Worm (Caenorhabditis elegans) whole organism, mixed stage, embryonic: ENCODE data around the gene tnt-2.

Experiments used
- M03D4.4 ChIP-seq: sonication (generic microtip); optimal IDR thresholded peaks from 2 replicates; lab custom pipeline; 2017; ENCODE audit warnings: mild to moderate bottlenecking, missing genetic modification characterization, missing compliant biosample characterization
- bed-3 ChIP-seq: fragments of 200-800 bp; sonication (Bioruptor generic); optimal IDR thresholded peaks from 3 replicates; lab custom pipeline; 2018; ENCODE audit warnings: mild to moderate bottlenecking, missing genetic modification characterization, moderate library complexity, missing compliant biosample characterization
- ceh-39 ChIP-seq: fragments of 150-350 bp; optimal IDR thresholded peaks from 2 replicates; lab custom pipeline; 2014; ENCODE audit warnings: missing biosample characterization, missing genetic modification characterization
- ceh-43 ChIP-seq: fragments of 200-800 bp; sonication (Bioruptor generic); optimal IDR thresholded peaks from 2 replicates; lab custom pipeline; 2018; ENCODE audit warnings: mild to moderate bottlenecking, missing genetic modification characterization, moderate library complexity, missing compliant biosample characterization
- ceh-83 ChIP-seq: fragments of 200-800 bp; sonication (Bioruptor generic); optimal IDR thresholded peaks from 2 replicates; lab custom pipeline; 2018; ENCODE audit warnings: mild to moderate bottlenecking, missing genetic modification characterization, missing compliant biosample characterization
- ces-1 ChIP-seq: fragments of 150-350 bp; optimal IDR thresholded peaks from 2 replicates; lab custom pipeline; 2014; ENCODE audit warnings: missing biosample characterization, missing genetic modification reagents, missing genetic modification characterization
- drap-1 ChIP-seq: fragments of 200-800 bp; sonication (Bioruptor generic); optimal IDR thresholded peaks from 3 replicates; lab custom pipeline; 2018; ENCODE audit warnings: mild to moderate bottlenecking, missing genetic modification characterization, missing compliant biosample characterization
- elt-1 ChIP-seq: sonication (generic microtip); optimal IDR thresholded peaks from 2 replicates; lab custom pipeline; 2017; ENCODE audit warnings: missing genetic modification characterization, mild to moderate bottlenecking, missing compliant biosample characterization, antibody characterized with exemption, moderate library complexity, borderline replicate concordance; ENCODE audit not compliant: insufficient read depth
- flh-1 ChIP-seq: fragments of 200-800 bp; sonication (Bioruptor generic); optimal IDR thresholded peaks from 2 replicates; lab custom pipeline; 2018; ENCODE audit warnings: mild to moderate bottlenecking, missing genetic modification characterization, moderate library complexity, missing compliant biosample characterization
- ham-2 ChIP-seq: fragments of 200-800 bp; sonication (Bioruptor generic); optimal IDR thresholded peaks from 2 replicates; lab custom pipeline; 2018; ENCODE audit warnings: mild to moderate bottlenecking, missing genetic modification characterization, missing compliant biosample characterization
- hlh-1 ChIP-seq: fragments of 150-350 bp; optimal IDR thresholded peaks from 2 replicates; lab custom pipeline; 2014; ENCODE audit warnings: missing biosample characterization, missing genetic modification reagents, missing genetic modification characterization
- lin-13 ChIP-seq: fragments of 150-350 bp; optimal IDR thresholded peaks from 2 replicates; lab custom pipeline; 2014; ENCODE audit warnings: missing biosample characterization, missing genetic modification characterization
- lin-32 ChIP-seq: fragments of 200-800 bp; sonication (Bioruptor generic); optimal IDR thresholded peaks from 2 replicates; lab custom pipeline; 2018; ENCODE audit warnings: mild to moderate bottlenecking, missing genetic modification characterization, missing compliant biosample characterization
- lsy-2 ChIP-seq: fragments of 150-350 bp; optimal IDR thresholded peaks from 2 replicates; lab custom pipeline; 2014; ENCODE audit warnings: missing biosample characterization, missing genetic modification characterization
- mab-5 ChIP-seq: fragments of 150-350 bp; optimal IDR thresholded peaks from 2 replicates; lab custom pipeline; 2014; ENCODE audit warnings: missing biosample characterization, missing genetic modification characterization
- mep-1 ChIP-seq: fragments of 150-350 bp; optimal IDR thresholded peaks from 2 replicates; lab custom pipeline; 2017; ENCODE audit warnings: missing biosample characterization, missing genetic modification reagents, missing genetic modification characterization, inconsistent platforms
- mls-2 ChIP-seq: sonication (generic microtip); optimal IDR thresholded peaks from 2 replicates; lab custom pipeline; 2016; ENCODE audit warnings: mild to moderate bottlenecking, missing genetic modification characterization, moderate library complexity, missing compliant biosample characterization
- nhr-12 ChIP-seq: fragments of 150-350 bp; optimal IDR thresholded peaks from 2 replicates; lab custom pipeline; 2014; ENCODE audit warnings: missing biosample characterization, missing genetic modification characterization
- nhr-2 ChIP-seq: fragments of 150-350 bp; optimal IDR thresholded peaks from 2 replicates; lab custom pipeline; 2014; ENCODE audit warnings: missing biosample characterization, missing genetic modification characterization
- nhr-237 ChIP-seq: fragments of 150-350 bp; optimal IDR thresholded peaks from 2 replicates; lab custom pipeline; 2014; ENCODE audit warnings: missing biosample characterization, missing genetic modification characterization
- nhr-76 ChIP-seq: sonication (generic microtip); optimal IDR thresholded peaks from 2 replicates; lab custom pipeline; 2017; ENCODE audit warnings: missing biosample characterization, missing genetic modification characterization
- sem-2 ChIP-seq: fragments of 200-800 bp; sonication (Bioruptor generic); optimal IDR thresholded peaks from 2 replicates; lab custom pipeline; 2018; ENCODE audit warnings: mild to moderate bottlenecking, missing genetic modification characterization, missing compliant biosample characterization
- snpc-4 ChIP-seq: fragments of 150-350 bp; optimal IDR thresholded peaks from 2 replicates; lab custom pipeline; 2014; ENCODE audit warnings: missing biosample characterization, missing genetic modification characterization
- sptf-1 ChIP-seq: sonication (generic microtip); optimal IDR thresholded peaks from 2 replicates; lab custom pipeline; 2017; ENCODE audit warnings: mild to moderate bottlenecking, missing genetic modification characterization, moderate library complexity, missing compliant biosample characterization
- tbx-8 ChIP-seq: fragments of 200-800 bp; sonication (Bioruptor generic); optimal IDR thresholded peaks from 2 replicates; lab custom pipeline; 2018; ENCODE audit warnings: mild to moderate bottlenecking, missing genetic modification characterization, moderate library complexity, missing compliant biosample characterization
- unc-120 ChIP-seq: sonication (generic microtip); optimal IDR thresholded peaks from 2 replicates; lab custom pipeline; 2017; ENCODE audit warnings: missing genetic modification characterization, missing compliant biosample characterization; ENCODE audit not compliant: poor library complexity, severe bottlenecking
- unc-39 ChIP-seq: fragments of 150-350 bp; optimal IDR thresholded peaks from 2 replicates; lab custom pipeline; 2014; ENCODE audit warnings: missing biosample characterization, missing genetic modification characterization
- zip-8 ChIP-seq: fragments of 150-350 bp; optimal IDR thresholded peaks from 2 replicates; lab custom pipeline; 2014; ENCODE audit warnings: missing biosample characterization, missing genetic modification characterization

The tnt-2 gene

ce11 chrX:8711141-8711645, 12.2 kb downstream of the tnt-2 start, which contains the start of gene F53A9.1:
Gene F53A9.1, plus strand, starts transcription at chrX:8711595.
- no peak for TF ChIP-seq ham-2
- TF ChIP-seq flh-1 (GFP tag; lab: Kevin White, UChicago): no peak
- TF ChIP-seq unc-39 (tag; lab: Kevin White, UChicago): no peak
- no peak for TF ChIP-seq M03D4.4
- no peak for TF ChIP-seq nhr-237
- TF ChIP-seq mab-5 (tag; lab: Kevin White, UChicago): no peak
- TF ChIP-seq ceh-83: no peak
- TF ChIP-seq unc-120 (tag; lab: Kevin White, UChicago): no peak
- TF ChIP-seq lin-13 (tag; lab: Kevin White, UChicago): no peak
- no peak for TF ChIP-seq mls-2
- no peak for TF ChIP-seq ceh-39 (tag; lab: Kevin White, UChicago)
- TF ChIP-seq nhr-76: no peak
- TF ChIP-seq drap-1 (GFP tag; lab: Kevin White, UChicago): no peak
- TF ChIP-seq bed-3 (GFP tag; lab: Kevin White, UChicago): no peak
- no peak for TF ChIP-seq lsy-2 (tag; lab: Kevin White, UChicago)
- no peak for TF ChIP-seq lin-32
- TF ChIP-seq elt-1: no peak
- no peak for TF ChIP-seq ces-1
- TF ChIP-seq mep-1 (tag; lab: Kevin White, UChicago): no peak
- TF ChIP-seq snpc-4 (tag; lab: Kevin White, UChicago): no peak

- TF ChIP-seq bed-3 (GFP tag; lab: Kevin White, UChicago) (no peak), zip-8 (peak; percentile 9), ceh-43 (GFP tag; lab: Kevin White, UChicago) (no peak)
Measured at ce11 chrX:8709424-8709823, 13.9 kb downstream of the tnt-2 start, which contains the start of gene kreg-1. Gene kreg-1, plus strand, starts transcription at chrX:8709764.

ce11 chrX:8708053-8708452, 15.3 kb downstream of the tnt-2 start, which contains the start of gene F53A9.3:
Gene F53A9.3, plus strand, starts transcription at chrX:8708353.
- no peak for TF ChIP-seq nhr-237
- TF ChIP-seq nhr-76: no peak
- no peak for TF ChIP-seq sptf-1 (tag; lab: Kevin White, UChicago)
- no peak for TF ChIP-seq tbx-8 (GFP tag; lab: Kevin White, UChicago)
- no peak for TF ChIP-seq snpc-4 (tag; lab: Kevin White, UChicago)
- no peak for TF ChIP-seq nhr-2 (tag; lab: Kevin White, UChicago)
- no peak for TF ChIP-seq ceh-83

- TF ChIP-seq mab-5 (tag; lab: Kevin White, UChicago) (no peak), unc-39 (tag; lab: Kevin White, UChicago) (no peak), nhr-76 (no peak), hlh-1 (tag; lab: Kevin White, UChicago) (no peak), ham-2 (no peak), nhr-12 (tag; lab: Kevin White, UChicago) (no peak), tbx-8 (GFP tag; lab: Kevin White, UChicago) (no peak), sptf-1 (tag; lab: Kevin White, UChicago) (no peak), M03D4.4 (no peak), drap-1 (GFP tag; lab: Kevin White, UChicago) (no peak), mls-2 (no peak)
- TF ChIP-seq, all 35 proteins: peak for 0
Measured at ce11 chrX:8704830-8705229, 18.5 kb downstream of the tnt-2 start.

ce11 chrX:8703664-8704356, 19.5 kb downstream of the tnt-2 start, which contains the start of gene jbts-14:
Gene jbts-14, plus strand, starts transcription at chrX:8704306.
- no peak for TF ChIP-seq bed-3 (GFP tag; lab: Kevin White, UChicago)
- no peak for TF ChIP-seq ces-1
- no peak for TF ChIP-seq flh-1 (GFP tag; lab: Kevin White, UChicago)
- no peak for TF ChIP-seq nhr-2 (tag; lab: Kevin White, UChicago)

ce11 chrX:8697517-8697916, 25.8 kb downstream of the tnt-2 start, which contains the start of gene frpr-8:
Gene frpr-8, plus strand, starts transcription at chrX:8697817.
- TF ChIP-seq drap-1 (GFP tag; lab: Kevin White, UChicago) (no peak), lsy-2 (tag; lab: Kevin White, UChicago) (no peak), sem-2 (GFP tag; lab: Kevin White, UChicago) (no peak)
